Worm (Caenorhabditis elegans) whole organism, young adult: ENCODE results near the gene R10E11.5.

Experiments used
- B0035.1 ChIP-seq: sonication (generic microtip); optimal IDR thresholded peaks from 2 replicates; lab custom pipeline; 2016; ENCODE audit warnings: missing genetic modification characterization, mild to moderate bottlenecking, missing compliant biosample characterization, missing genotype, missing genetic modification reagents
- B0336.3 ChIP-seq: fragments of 200-800 bp; sonication (Bioruptor generic); IDR thresholded peaks from 2 replicates; pipeline ENCODE4 v1.3.6; 2022; ENCODE audit warnings: missing genetic modification characterization, missing compliant biosample characterization
- C06A6.2 ChIP-seq: fragments of 200-800 bp; sonication (Bioruptor generic); conservative IDR thresholded peaks from 2 replicates; pipeline ENCODE4 v1.3.6; 2022; ENCODE audit warnings: missing genetic modification characterization, missing compliant biosample characterization
- F33H1.4 ChIP-seq: fragments of 200-800 bp; sonication (Bioruptor generic); IDR thresholded peaks from 2 replicates; pipeline ENCODE4 v1.3.6; 2022; ENCODE audit warnings: missing genetic modification reagents, missing genetic modification characterization, missing compliant biosample characterization
- F49E8.2 ChIP-seq: sonication (generic microtip); optimal IDR thresholded peaks from 3 replicates; lab custom pipeline; 2017; ENCODE audit warnings: missing genetic modification characterization, mild to moderate bottlenecking, missing compliant biosample characterization, antibody characterized with exemption, moderate library complexity; ENCODE audit not compliant: insufficient read depth
- F52B5.7 ChIP-seq: sonication (generic microtip); optimal IDR thresholded peaks from 2 replicates; lab custom pipeline; 2016; ENCODE audit warnings: mild to moderate bottlenecking, missing genetic modification characterization, missing compliant biosample characterization
- F55B11.4 ChIP-seq: sonication (generic microtip); optimal IDR thresholded peaks from 2 replicates; lab custom pipeline; 2016; ENCODE audit warnings: missing compliant biosample characterization, missing genetic modification characterization, borderline replicate concordance; ENCODE audit not compliant: insufficient read depth
- T07F8.4 ChIP-seq: sonication (generic microtip); optimal IDR thresholded peaks from 2 replicates; lab custom pipeline; 2016; ENCODE audit warnings: mild to moderate bottlenecking, missing genetic modification characterization, moderate library complexity, missing compliant biosample characterization
- Y53G8AR.9 ChIP-seq: fragments of 200-800 bp; sonication (Bioruptor generic); conservative IDR thresholded peaks from 2 replicates; pipeline ENCODE4 v1.3.6; 2022; ENCODE audit warnings: missing genetic modification reagents, missing genetic modification characterization, missing compliant biosample characterization
- Y56A3A.18 ChIP-seq: fragments of 200-800 bp; sonication (Bioruptor generic); IDR thresholded peaks from 2 replicates; pipeline ENCODE4 v1.3.6; 2022; ENCODE audit warnings: missing genetic modification reagents, missing genetic modification characterization, missing compliant biosample characterization
- Y95B8A.8 ChIP-seq: fragments of 200-800 bp; sonication (Bioruptor generic); IDR thresholded peaks from 2 replicates; pipeline ENCODE4 v1.3.6; 2022; ENCODE audit warnings: missing genetic modification reagents, missing genetic modification characterization, missing compliant biosample characterization
- akir-1 ChIP-seq: fragments of 200-800 bp; sonication (Bioruptor generic); optimal IDR thresholded peaks from 2 replicates; lab custom pipeline; 2018; ENCODE audit warnings: mild to moderate bottlenecking, missing genetic modification characterization, moderate library complexity, missing compliant biosample characterization
- ama-1 ChIP-seq, 3 experiments: fragments of 150-350 bp in 1 of 3; sonication (generic microtip) in 2 of 3; optimal IDR thresholded peaks; 2 replicates each; lab custom pipeline; 2014 to 2018; ENCODE audit warnings: missing biosample characterization in 2 of 3, missing genetic modification characterization in 2 of 3, missing genetic modification reagents in 2 of 3
- attf-3 ChIP-seq: fragments of 200-800 bp; sonication (Bioruptor generic); conservative IDR thresholded peaks from 2 replicates; pipeline ENCODE4 v1.3.6; 2022; ENCODE audit warnings: missing genetic modification reagents, missing genetic modification characterization, missing compliant biosample characterization
- attf-5 ChIP-seq: fragments of 200-800 bp; sonication (Bioruptor generic); optimal IDR thresholded peaks from 2 replicates; lab custom pipeline; 2018; ENCODE audit warnings: mild to moderate bottlenecking, missing genetic modification characterization, missing compliant biosample characterization
- bed-2 ChIP-seq: fragments of 200-800 bp; sonication (Bioruptor generic); IDR thresholded peaks from 2 replicates; pipeline ENCODE4 v1.3.6; 2022; ENCODE audit warnings: missing genetic modification reagents, missing genetic modification characterization, missing compliant biosample characterization
- cebp-1 ChIP-seq, 2 experiments: fragments of 200-800 bp in 1 of 2; sonication (Bioruptor generic) in 1 of 2; sonication (generic microtip) in 1 of 2; IDR thresholded peaks in 1 of 2; optimal IDR thresholded peaks in 1 of 2; 2 replicates each; pipeline versions ENCODE4 v1.3.6 to Lab custom; 2017 to 2022; ENCODE audit warnings: missing compliant biosample characterization in 2 of 2, missing genetic modification characterization in 2 of 2, mild to moderate bottlenecking in 1 of 2, missing genetic modification reagents in 1 of 2, moderate library complexity in 1 of 2
- cebp-2 ChIP-seq: fragments of 200-800 bp; sonication (Bioruptor generic); IDR thresholded peaks from 2 replicates; pipeline ENCODE4 v1.3.6; 2022; ENCODE audit warnings: missing genetic modification characterization, missing compliant biosample characterization
- ceh-27 ChIP-seq: fragments of 200-800 bp; sonication (Bioruptor generic); optimal IDR thresholded peaks from 2 replicates; lab custom pipeline; 2018; ENCODE audit warnings: mild to moderate bottlenecking, missing genetic modification characterization, moderate library complexity, missing compliant biosample characterization
- ceh-79 ChIP-seq: sonication (generic microtip); optimal IDR thresholded peaks from 2 replicates; lab custom pipeline; 2017; ENCODE audit warnings: mild to moderate bottlenecking, missing genetic modification characterization, missing compliant biosample characterization
- chd-7 ChIP-seq: sonication (generic microtip); optimal IDR thresholded peaks from 2 replicates; lab custom pipeline; 2016; ENCODE audit warnings: mild to moderate bottlenecking, missing genetic modification characterization, moderate library complexity, missing compliant biosample characterization
- egl-44 ChIP-seq: fragments of 200-800 bp; sonication (Bioruptor generic); IDR thresholded peaks from 2 replicates; pipeline ENCODE4 v1.3.6; 2022; ENCODE audit warnings: missing genetic modification reagents, missing genetic modification characterization, missing compliant biosample characterization
- egrh-3 ChIP-seq: fragments of 200-800 bp; sonication (Bioruptor generic); IDR thresholded peaks from 2 replicates; pipeline ENCODE4 v1.3.6; 2022; ENCODE audit warnings: missing genetic modification reagents, missing genetic modification characterization, missing compliant biosample characterization
- ekl-4 ChIP-seq: fragments of 200-800 bp; sonication (Bioruptor generic); IDR thresholded peaks from 2 replicates; pipeline ENCODE4 v1.3.6; 2022; ENCODE audit warnings: missing genetic modification reagents, missing genetic modification characterization, missing compliant biosample characterization
- ets-4 ChIP-seq: fragments of 200-800 bp; sonication (Bioruptor generic); optimal IDR thresholded peaks from 2 replicates; lab custom pipeline; 2018; ENCODE audit warnings: mild to moderate bottlenecking, missing genetic modification characterization, missing compliant biosample characterization
- hrde-1 ChIP-seq: sonication (generic microtip); optimal IDR thresholded peaks from 2 replicates; lab custom pipeline; 2016; ENCODE audit warnings: missing genetic modification characterization, mild to moderate bottlenecking, missing compliant biosample characterization, moderate library complexity, missing genotype, missing genetic modification reagents, borderline replicate concordance
- lag-1 ChIP-seq: fragments of 200-800 bp; sonication (Bioruptor generic); IDR thresholded peaks from 2 replicates; pipeline ENCODE4 v1.3.6; 2022; ENCODE audit warnings: missing genetic modification reagents, missing genetic modification characterization, missing compliant biosample characterization
- let-607 ChIP-seq, 2 experiments: fragments of 200-800 bp in 1 of 2; sonication (Bioruptor generic) in 1 of 2; sonication (generic microtip) in 1 of 2; optimal IDR thresholded peaks; 2 replicates each; lab custom pipeline; 2016 to 2018; ENCODE audit warnings: mild to moderate bottlenecking in 2 of 2, missing compliant biosample characterization in 2 of 2, missing genetic modification characterization in 2 of 2, moderate library complexity in 2 of 2, missing genotype in 1 of 2
- lir-1 ChIP-seq: fragments of 200-800 bp; sonication (Bioruptor generic); conservative IDR thresholded peaks from 2 replicates; pipeline ENCODE4 v1.3.6; 2022; ENCODE audit warnings: missing genetic modification reagents, missing genetic modification characterization, missing compliant biosample characterization
- madf-10 ChIP-seq: sonication (generic microtip); optimal IDR thresholded peaks from 2 replicates; lab custom pipeline; 2016; ENCODE audit warnings: mild to moderate bottlenecking, missing genetic modification characterization, missing compliant biosample characterization
- mes-4 ChIP-seq: sonication (generic microtip); optimal IDR thresholded peaks from 2 replicates; lab custom pipeline; 2016; ENCODE audit warnings: missing genotype, missing genetic modification characterization, missing compliant biosample characterization
- nfyb-1 ChIP-seq: fragments of 200-800 bp; sonication (Bioruptor generic); IDR thresholded peaks from 2 replicates; pipeline ENCODE4 v1.3.6; 2022; ENCODE audit warnings: missing genetic modification reagents, missing genetic modification characterization, missing compliant biosample characterization
- nhr-179 ChIP-seq: sonication (generic microtip); optimal IDR thresholded peaks from 2 replicates; lab custom pipeline; 2016; ENCODE audit warnings: mild to moderate bottlenecking, missing genetic modification characterization, missing compliant biosample characterization
- rec-8 ChIP-seq, 2 experiments: sonication (generic microtip); optimal IDR thresholded peaks; 2 replicates each; lab custom pipeline; 2016; ENCODE audit warnings: mild to moderate bottlenecking in 2 of 2, missing genetic modification characterization in 2 of 2, missing genetic modification reagents in 2 of 2, missing genotype in 2 of 2, missing biosample characterization in 1 of 2, missing compliant biosample characterization in 1 of 2, moderate library complexity in 1 of 2
- rpc-1 ChIP-seq, 2 experiments: fragments of 150-350 bp in 1 of 2; sonication (generic microtip) in 1 of 2; optimal IDR thresholded peaks; 2 replicates each; lab custom pipeline; 2014 to 2018; ENCODE audit warnings: missing biosample characterization in 1 of 2, missing genetic modification characterization in 1 of 2, missing genetic modification reagents in 1 of 2, missing genotype in 1 of 2
- snpc-1.1 ChIP-seq: sonication (generic microtip); optimal IDR thresholded peaks from 2 replicates; lab custom pipeline; 2017; ENCODE audit warnings: missing genetic modification characterization, mild to moderate bottlenecking, missing compliant biosample characterization, antibody characterized with exemption, moderate library complexity, missing genotype, missing genetic modification reagents; ENCODE audit not compliant: insufficient read depth
- snpc-1.3 ChIP-seq: sonication (generic microtip); optimal IDR thresholded peaks from 2 replicates; lab custom pipeline; 2017; ENCODE audit warnings: missing genetic modification characterization, mild to moderate bottlenecking, missing compliant biosample characterization, antibody characterized with exemption, moderate library complexity, missing genotype, missing genetic modification reagents; ENCODE audit not compliant: insufficient read depth
- snpc-4 ChIP-seq, 5 experiments: fragments of 150-350 bp in 1 of 5; sonication (generic microtip) in 4 of 5; optimal IDR thresholded peaks; 2 replicates each; lab custom pipeline; 2014 to 2018; ENCODE audit warnings: missing genetic modification characterization in 5 of 5, missing biosample characterization in 3 of 5, antibody characterized with exemption in 2 of 5, mild to moderate bottlenecking in 2 of 5, missing compliant biosample characterization in 2 of 5, missing genotype in 2 of 5, moderate library complexity in 2 of 5, missing genetic modification reagents in 1 of 5
- tbp1 ChIP-seq: fragments of 200-800 bp; sonication (Bioruptor generic); optimal IDR thresholded peaks from 2 replicates; lab custom pipeline; 2018; ENCODE audit warnings: mild to moderate bottlenecking, missing genetic modification characterization, missing compliant biosample characterization
- tbx-9 ChIP-seq: sonication (generic microtip); optimal IDR thresholded peaks from 2 replicates; lab custom pipeline; 2016; ENCODE audit warnings: borderline replicate concordance, missing genetic modification characterization, inconsistent platforms, missing compliant biosample characterization
- tlf-1 ChIP-seq: fragments of 200-800 bp; sonication (Bioruptor generic); optimal IDR thresholded peaks from 2 replicates; lab custom pipeline; 2018; ENCODE audit warnings: mild to moderate bottlenecking, missing genetic modification characterization, missing compliant biosample characterization
- ztf-22 ChIP-seq: fragments of 200-800 bp; sonication (Bioruptor generic); optimal IDR thresholded peaks from 2 replicates; lab custom pipeline; 2018; ENCODE audit warnings: mild to moderate bottlenecking, missing genetic modification characterization, moderate library complexity, missing compliant biosample characterization
- ztf-26 ChIP-seq: sonication (generic microtip); optimal IDR thresholded peaks from 2 replicates; lab custom pipeline; 2017; ENCODE audit warnings: missing genetic modification characterization, missing compliant biosample characterization
- ztf-28 ChIP-seq: fragments of 200-800 bp; sonication (Bioruptor generic); IDR thresholded peaks from 2 replicates; pipeline ENCODE4 v1.3.6; 2022; ENCODE audit warnings: missing genetic modification reagents, missing genetic modification characterization, missing compliant biosample characterization

The R10E11.5 gene

ce11 chrIII:9782011-9782436, 7.4 kb downstream of the R10E11.5 start, which contains the start of gene vha-2 (continued):
- TF ChIP-seq snpc-4 (GFP tag; optimal IDR thresholded peaks at IDR 0.05; lab: Kevin White, UChicago) = no peak
- TF ChIP-seq snpc-4 (tag; optimal IDR thresholded peaks at IDR 0.05; lab: Kevin White, UChicago) = peak in 1 of 4 experiments; percentile 29
- TF ChIP-seq cebp-2 (GFP tag; lab: Robert Waterston, UW) = no peak
- TF ChIP-seq ceh-27 (GFP tag; lab: Kevin White, UChicago) = no peak
- peak; percentile 23 for TF ChIP-seq madf-10
- peak; percentile 58 for TF ChIP-seq chd-7 (tag; lab: Kevin White, UChicago)
- no peak for TF ChIP-seq attf-5
- 0 out of 2 replicates have a peak, but pooled peaks have one; percentile 9 for TF ChIP-seq Y56A3A.18 (GFP tag; lab: Robert Waterston, UW)
- TF ChIP-seq ztf-26 (tag; lab: Kevin White, UChicago) = peak; percentile 23
- TF ChIP-seq tlf-1 (GFP tag; lab: Kevin White, UChicago) = peak; percentile 76
- no peak for TF ChIP-seq ztf-28 (GFP tag; lab: Robert Waterston, UW)
- TF ChIP-seq tbp1 (GFP tag; lab: Kevin White, UChicago) = peak; percentile 31
- TF ChIP-seq lag-1 (GFP tag; lab: Robert Waterston, UW) = no peak
- TF ChIP-seq T07F8.4 (tag; lab: Kevin White, UChicago) = no peak
- TF ChIP-seq lir-1 (GFP tag; lab: Robert Waterston, UW) = no peak
- no peak for TF ChIP-seq attf-3 (GFP tag; lab: Robert Waterston, UW)
- peak; percentile 79 for TF ChIP-seq hrde-1 (tag; lab: Kevin White, UChicago)
- peak; percentile 66 for TF ChIP-seq ets-4 (GFP tag; lab: Kevin White, UChicago)
- TF ChIP-seq mes-4 (tag; lab: Kevin White, UChicago) = no peak
- TF ChIP-seq rpc-1 (optimal IDR thresholded peaks at IDR 0.05; lab: Kevin White, UChicago) = no peak
- no peak for TF ChIP-seq rpc-1 (tag; optimal IDR thresholded peaks at IDR 0.05; lab: Kevin White, UChicago)
- TF ChIP-seq rec-8 (tag; optimal IDR thresholded peaks at IDR 0.05; lab: Kevin White, UChicago) = no peak
- peak; percentile 77 for TF ChIP-seq nfyb-1 (GFP tag; lab: Robert Waterston, UW)
- peak; percentile 80 for TF ChIP-seq ekl-4 (GFP tag; lab: Robert Waterston, UW)
- no peak for TF ChIP-seq ztf-22 (GFP tag; lab: Kevin White, UChicago)
- TF ChIP-seq egl-44 = peak; percentile 53; the same call in 1 of the 2 replicates
- no peak for TF ChIP-seq cebp-1 (GFP tag; IDR thresholded peaks at IDR 0.05; lab: Robert Waterston, UW)
- peak; percentile 42 for TF ChIP-seq cebp-1 (tag; optimal IDR thresholded peaks at IDR 0.05; lab: Kevin White, UChicago)
- no peak for TF ChIP-seq bed-2 (GFP tag; lab: Robert Waterston, UW)
- no peak for TF ChIP-seq snpc-1.1 (tag; lab: Kevin White, UChicago)
- TF ChIP-seq tbx-9 = no peak
- TF ChIP-seq egrh-3 = no peak
- TF ChIP-seq snpc-1.3 (tag; lab: Kevin White, UChicago) = no peak
- TF ChIP-seq F49E8.2 = peak; percentile 54
- TF ChIP-seq nhr-179 (tag; lab: Kevin White, UChicago) = no peak
- TF ChIP-seq Y53G8AR.9 (GFP tag; lab: Robert Waterston, UW) = peak; percentile 80
- peak; percentile 54; the same call in 1 of the 2 replicates for TF ChIP-seq Y95B8A.8
- peak; percentile 53 for TF ChIP-seq ceh-79
- peak; percentile 55 for TF ChIP-seq B0035.1 (tag; lab: Kevin White, UChicago)
- no peak for TF ChIP-seq C06A6.2 (GFP tag; lab: Robert Waterston, UW)
- TF ChIP-seq B0336.3 (GFP tag; lab: Robert Waterston, UW) = peak; percentile 92
- peak in 1 of 2 experiments; percentile 30 for TF ChIP-seq let-607 (tag; optimal IDR thresholded peaks at IDR 0.05; lab: Kevin White, UChicago)
- peak; percentile 53 for TF ChIP-seq F52B5.7 (tag; lab: Kevin White, UChicago)
- peak; percentile 30 for TF ChIP-seq akir-1 (GFP tag; lab: Kevin White, UChicago)
- TF ChIP-seq F55B11.4 (tag; lab: Kevin White, UChicago) = no peak
- TF ChIP-seq ama-1 (optimal IDR thresholded peaks at IDR 0.05; lab: Kevin White, UChicago) = no peak
- TF ChIP-seq ama-1 (GFP tag; optimal IDR thresholded peaks at IDR 0.05; lab: Kevin White, UChicago) = peak in 1 of 2 experiments; percentile 10
- no peak; the same call in 1 of the 2 replicates for TF ChIP-seq F33H1.4 (GFP tag; lab: Robert Waterston, UW)
